Worm (Caenorhabditis elegans) whole organism, L2 larva: ENCODE results near the gene srw-100.

Source experiments
- C34F6.9 ChIP-seq: fragments of 150-350 bp; optimal IDR thresholded peaks from 2 replicates; lab custom pipeline; 2014; ENCODE audit warnings: missing biosample characterization, missing genetic modification characterization
- F13H6.1 ChIP-seq: sonication (generic microtip); optimal IDR thresholded peaks from 2 replicates; lab custom pipeline; 2016; ENCODE audit warnings: missing genetic modification characterization, missing compliant biosample characterization
- R02D3.7 ChIP-seq: fragments of 150-350 bp; optimal IDR thresholded peaks from 2 replicates; lab custom pipeline; 2014; ENCODE audit warnings: missing biosample characterization, missing genetic modification characterization
- Y55F3AM.14 ChIP-seq: fragments of 200-800 bp; sonication (Bioruptor generic); optimal IDR thresholded peaks from 2 replicates; lab custom pipeline; 2018; ENCODE audit warnings: mild to moderate bottlenecking, missing genetic modification characterization, missing compliant biosample characterization
- ZK546.5 ChIP-seq: sonication (generic microtip); optimal IDR thresholded peaks from 2 replicates; lab custom pipeline; 2017; ENCODE audit warnings: missing biosample characterization, missing genetic modification characterization
- alr-1 ChIP-seq: fragments of 150-350 bp; optimal IDR thresholded peaks from 2 replicates; lab custom pipeline; 2014; ENCODE audit warnings: missing biosample characterization, missing genetic modification characterization
- aly-2 ChIP-seq: fragments of 150-350 bp; optimal IDR thresholded peaks from 2 replicates; lab custom pipeline; 2014; ENCODE audit warnings: missing biosample characterization, missing genetic modification characterization
- ama-1 ChIP-seq: fragments of 150-350 bp; optimal IDR thresholded peaks from 2 replicates; lab custom pipeline; 2018; ENCODE audit warnings: inconsistent platforms
- blmp-1 ChIP-seq: sonication (generic microtip); optimal IDR thresholded peaks from 2 replicates; lab custom pipeline; 2017; ENCODE audit warnings: missing genetic modification characterization, mild to moderate bottlenecking, missing compliant biosample characterization, antibody characterized with exemption, moderate library complexity; ENCODE audit not compliant: insufficient read depth
- ceh-16 ChIP-seq: fragments of 150-350 bp; optimal IDR thresholded peaks from 2 replicates; lab custom pipeline; 2014; ENCODE audit warnings: missing biosample characterization, missing genetic modification characterization
- ceh-82 ChIP-seq: fragments of 150-350 bp; optimal IDR thresholded peaks from 2 replicates; lab custom pipeline; 2014; ENCODE audit warnings: missing biosample characterization, missing genetic modification characterization
- crh-2 ChIP-seq: sonication (generic microtip); optimal IDR thresholded peaks from 2 replicates; lab custom pipeline; 2017; ENCODE audit warnings: missing biosample characterization, missing genetic modification characterization
- dmd-4 ChIP-seq: sonication (generic microtip); optimal IDR thresholded peaks from 2 replicates; lab custom pipeline; 2017; ENCODE audit warnings: missing biosample characterization, missing genetic modification characterization
- egl-27 ChIP-seq: sonication (generic microtip); optimal IDR thresholded peaks from 3 replicates; lab custom pipeline; 2017; ENCODE audit warnings: missing biosample characterization, missing genetic modification reagents, missing genetic modification characterization
- elt-1 ChIP-seq: fragments of 150-350 bp; optimal IDR thresholded peaks from 2 replicates; lab custom pipeline; 2014; ENCODE audit warnings: missing biosample characterization, missing genetic modification characterization
- fos-1 ChIP-seq: fragments of 150-350 bp; optimal IDR thresholded peaks from 2 replicates; lab custom pipeline; 2014; ENCODE audit warnings: missing biosample characterization, missing genetic modification characterization
- lin-11 ChIP-seq: fragments of 150-350 bp; sonication (generic microtip); optimal IDR thresholded peaks from 2 replicates; lab custom pipeline; 2014; ENCODE audit warnings: missing biosample characterization, missing genetic modification characterization, inconsistent platforms, mixed read lengths
- lin-13 ChIP-seq: fragments of 150-350 bp; optimal IDR thresholded peaks from 2 replicates; lab custom pipeline; 2014; ENCODE audit warnings: missing biosample characterization, missing genetic modification reagents, missing genetic modification characterization
- lin-39 ChIP-seq: fragments of 150-350 bp; optimal IDR thresholded peaks from 2 replicates; lab custom pipeline; 2014; ENCODE audit warnings: missing biosample characterization, missing genetic modification reagents, missing genetic modification characterization
- lsy-2 ChIP-seq, 2 experiments: fragments of 150-350 bp in 1 of 2; sonication (generic microtip) in 1 of 2; optimal IDR thresholded peaks; 2 replicates each; lab custom pipeline; 2014 to 2017; ENCODE audit warnings: missing biosample characterization in 2 of 2, missing genetic modification characterization in 2 of 2
- nhr-10 ChIP-seq: sonication (generic microtip); optimal IDR thresholded peaks from 2 replicates; lab custom pipeline; 2017; ENCODE audit warnings: missing biosample characterization, missing genetic modification characterization
- nhr-11 ChIP-seq: fragments of 150-350 bp; optimal IDR thresholded peaks from 2 replicates; lab custom pipeline; 2014; ENCODE audit warnings: missing biosample characterization, missing genetic modification characterization
- nhr-12 ChIP-seq: fragments of 150-350 bp; optimal IDR thresholded peaks from 2 replicates; lab custom pipeline; 2014; ENCODE audit warnings: missing biosample characterization, missing genetic modification characterization
- nhr-21 ChIP-seq: fragments of 150-350 bp; optimal IDR thresholded peaks from 2 replicates; lab custom pipeline; 2014; ENCODE audit warnings: missing biosample characterization, missing genetic modification characterization
- nhr-23 ChIP-seq: fragments of 150-350 bp; optimal IDR thresholded peaks from 2 replicates; lab custom pipeline; 2014; ENCODE audit warnings: missing biosample characterization, missing genetic modification reagents, missing genetic modification characterization
- nhr-237 ChIP-seq: fragments of 150-350 bp; optimal IDR thresholded peaks from 2 replicates; lab custom pipeline; 2014; ENCODE audit warnings: missing biosample characterization, missing genetic modification characterization
- nhr-6 ChIP-seq: fragments of 150-350 bp; optimal IDR thresholded peaks from 2 replicates; lab custom pipeline; 2014; ENCODE audit warnings: missing biosample characterization, missing genetic modification characterization
- nhr-77 ChIP-seq: fragments of 150-350 bp; optimal IDR thresholded peaks from 2 replicates; lab custom pipeline; 2014; ENCODE audit warnings: missing biosample characterization, missing genetic modification characterization
- sem-4 ChIP-seq: fragments of 150-350 bp; optimal IDR thresholded peaks from 2 replicates; lab custom pipeline; 2014; ENCODE audit warnings: missing biosample characterization, missing genetic modification reagents, missing genetic modification characterization
- skn-1 ChIP-seq: sonication (generic microtip); optimal IDR thresholded peaks from 2 replicates; lab custom pipeline; 2017; ENCODE audit warnings: missing biosample characterization, missing genetic modification characterization
- snpc-4 ChIP-seq: fragments of 150-350 bp; optimal IDR thresholded peaks from 2 replicates; lab custom pipeline; 2014; ENCODE audit warnings: missing biosample characterization, missing genetic modification characterization
- unc-55 ChIP-seq: fragments of 150-350 bp; sonication (generic microtip); optimal IDR thresholded peaks from 3 replicates; lab custom pipeline; 2014; ENCODE audit warnings: missing biosample characterization, missing genetic modification reagents, missing genetic modification characterization
- unc-62 ChIP-seq: fragments of 150-350 bp; optimal IDR thresholded peaks from 2 replicates; lab custom pipeline; 2014; ENCODE audit warnings: missing biosample characterization, missing genetic modification reagents, missing genetic modification characterization
- zag-1 ChIP-seq: fragments of 150-350 bp; optimal IDR thresholded peaks from 2 replicates; lab custom pipeline; 2014; ENCODE audit warnings: missing biosample characterization, missing genetic modification characterization
- ztf-1 ChIP-seq: fragments of 200-800 bp; sonication (Bioruptor generic); conservative IDR thresholded peaks from 2 replicates; pipeline ENCODE4 v1.3.6; 2022; ENCODE audit warnings: missing genetic modification characterization, missing compliant biosample characterization
- ztf-11 ChIP-seq: sonication (generic microtip); optimal IDR thresholded peaks from 2 replicates; lab custom pipeline; 2017; ENCODE audit warnings: missing biosample characterization, missing genetic modification characterization
- ztf-4 ChIP-seq: fragments of 150-350 bp; optimal IDR thresholded peaks from 2 replicates; lab custom pipeline; 2014; ENCODE audit warnings: missing biosample characterization, missing genetic modification characterization

srw-100 gene

ce11 chrV:1678228-1678627 is 32.8 kb upstream of the srw-100 start, which contains the start of gene srw-98:
Gene srw-98 (minus strand): TSS chrV:1678328.
- TF ChIP-seq nhr-6 (tag; lab: Kevin White, UChicago) (no peak), unc-62 (GFP tag; lab: Kevin White, UChicago) (no peak), aly-2 (tag; lab: Kevin White, UChicago) (no peak), F13H6.1 (no peak), ceh-16 (tag; lab: Kevin White, UChicago) (no peak), C34F6.9 (tag; lab: Kevin White, UChicago) (no peak), Y55F3AM.14 (no peak), egl-27 (tag; lab: Kevin White, UChicago) (no peak), lin-39 (tag; lab: Kevin White, UChicago) (no peak), sem-4 (no peak), ceh-82 (tag; lab: Kevin White, UChicago) (no peak), dmd-4 (tag; lab: Kevin White, UChicago) (no peak), nhr-12 (tag; lab: Kevin White, UChicago) (no peak), lin-11 (no peak), zag-1 (tag; lab: Kevin White, UChicago) (no peak), blmp-1 (no peak), fos-1 (tag; lab: Kevin White, UChicago) (no peak), ztf-1 (GFP tag; lab: Robert Waterston, UW) (no peak), unc-55 (GFP tag; lab: Kevin White, UChicago) (no peak)

ce11 chrV:1680770-1681169 is 30.2 kb upstream of the srw-100 start, which contains the start of gene srw-91:
Gene srw-91 (minus strand): TSS chrV:1680870.
- TF ChIP-seq ztf-4 (tag; lab: Kevin White, UChicago) (no peak), lin-13 (no peak), unc-62 (GFP tag; lab: Kevin White, UChicago) (no peak), snpc-4 (tag; lab: Kevin White, UChicago) (no peak), elt-1 (no peak), lsy-2 (tag; optimal IDR thresholded peaks at IDR 0.05; lab: Kevin White, UChicago) (no peak), alr-1 (tag; lab: Kevin White, UChicago) (no peak), R02D3.7 (no peak), ceh-82 (tag; lab: Kevin White, UChicago) (no peak), nhr-77 (tag; lab: Kevin White, UChicago) (no peak), fos-1 (tag; lab: Kevin White, UChicago) (no peak), nhr-23 (tag; lab: Kevin White, UChicago) (no peak), nhr-237 (tag; lab: Kevin White, UChicago) (no peak), nhr-11 (no peak), lin-39 (tag; lab: Kevin White, UChicago) (no peak), skn-1 (no peak), crh-2 (tag; lab: Kevin White, UChicago) (no peak), ztf-11 (tag; lab: Kevin White, UChicago) (no peak)

ce11 chrV:1682279-1682678 is 28.7 kb upstream of the srw-100 start, which contains the start of gene srh-3:
Gene srh-3 (plus strand): TSS chrV:1682579.
- TF ChIP-seq crh-2 (tag; lab: Kevin White, UChicago) (no peak), aly-2 (tag; lab: Kevin White, UChicago) (no peak), nhr-12 (tag; lab: Kevin White, UChicago) (no peak), nhr-21 (tag; lab: Kevin White, UChicago) (no peak), nhr-77 (tag; lab: Kevin White, UChicago) (no peak), lin-11 (no peak), ztf-11 (tag; lab: Kevin White, UChicago) (no peak), ama-1 (lab: Kevin White, UChicago) (no peak), ztf-4 (tag; lab: Kevin White, UChicago) (no peak), nhr-10 (no peak), lsy-2 (tag; optimal IDR thresholded peaks at IDR 0.05; lab: Kevin White, UChicago) (no peak), egl-27 (tag; lab: Kevin White, UChicago) (no peak), nhr-237 (tag; lab: Kevin White, UChicago) (no peak), alr-1 (tag; lab: Kevin White, UChicago) (no peak), C34F6.9 (tag; lab: Kevin White, UChicago) (no peak), ZK546.5 (tag; lab: Kevin White, UChicago) (no peak), nhr-6 (tag; lab: Kevin White, UChicago) (no peak), ceh-16 (tag; lab: Kevin White, UChicago) (no peak), nhr-23 (tag; lab: Kevin White, UChicago) (no peak)

- no peak for TF ChIP-seq unc-62 (GFP tag; lab: Kevin White, UChicago)
- TF ChIP-seq C34F6.9 (tag; lab: Kevin White, UChicago), result no peak
- TF ChIP-seq aly-2 (tag; lab: Kevin White, UChicago), result no peak
- TF ChIP-seq dmd-4 (tag; lab: Kevin White, UChicago), result no peak
- TF ChIP-seq nhr-11, result no peak
- TF ChIP-seq ama-1 (lab: Kevin White, UChicago), result no peak
Observed at ce11 chrV:1685328-1685727, 25.7 kb upstream of the srw-100 start, which contains the start of gene srh-5. Gene srh-5 (plus strand): TSS chrV:1685628.
